Fruit fly (Drosophila melanogaster) whole organism, larva: ENCODE measurements around the gene Wnt4.

Experiments used
- noc ChIP-seq: fragments of 200-800 bp; sonication (Bioruptor generic); optimal IDR thresholded peaks from 3 replicates; lab custom pipeline; 2019; ENCODE audit warnings: missing biosample characterization, mild to moderate bottlenecking, missing genetic modification characterization, moderate library complexity

The Wnt4 gene

DNA sequence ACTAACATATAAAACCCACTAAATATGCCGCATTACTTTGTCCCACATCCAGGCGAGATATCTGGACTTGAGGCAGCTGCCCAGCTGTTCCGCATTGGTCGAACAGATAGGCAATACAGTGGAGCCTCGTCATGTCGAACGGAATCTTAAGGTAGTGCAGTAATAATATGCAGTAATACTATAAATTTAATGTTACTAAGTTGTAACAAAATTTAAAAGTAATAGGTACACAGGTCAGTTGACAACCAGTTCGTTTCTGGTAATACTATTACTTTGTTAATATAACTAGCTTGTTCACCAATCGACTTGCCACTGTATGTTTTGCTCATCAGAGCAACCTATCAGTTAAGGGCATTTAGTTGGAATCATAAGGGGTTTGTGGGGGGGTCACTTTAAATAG is 18.0 kb upstream of the Wnt4 start:
- no peak for TF ChIP-seq noc (tag; lab: Kevin White, UChicago)

DNA sequence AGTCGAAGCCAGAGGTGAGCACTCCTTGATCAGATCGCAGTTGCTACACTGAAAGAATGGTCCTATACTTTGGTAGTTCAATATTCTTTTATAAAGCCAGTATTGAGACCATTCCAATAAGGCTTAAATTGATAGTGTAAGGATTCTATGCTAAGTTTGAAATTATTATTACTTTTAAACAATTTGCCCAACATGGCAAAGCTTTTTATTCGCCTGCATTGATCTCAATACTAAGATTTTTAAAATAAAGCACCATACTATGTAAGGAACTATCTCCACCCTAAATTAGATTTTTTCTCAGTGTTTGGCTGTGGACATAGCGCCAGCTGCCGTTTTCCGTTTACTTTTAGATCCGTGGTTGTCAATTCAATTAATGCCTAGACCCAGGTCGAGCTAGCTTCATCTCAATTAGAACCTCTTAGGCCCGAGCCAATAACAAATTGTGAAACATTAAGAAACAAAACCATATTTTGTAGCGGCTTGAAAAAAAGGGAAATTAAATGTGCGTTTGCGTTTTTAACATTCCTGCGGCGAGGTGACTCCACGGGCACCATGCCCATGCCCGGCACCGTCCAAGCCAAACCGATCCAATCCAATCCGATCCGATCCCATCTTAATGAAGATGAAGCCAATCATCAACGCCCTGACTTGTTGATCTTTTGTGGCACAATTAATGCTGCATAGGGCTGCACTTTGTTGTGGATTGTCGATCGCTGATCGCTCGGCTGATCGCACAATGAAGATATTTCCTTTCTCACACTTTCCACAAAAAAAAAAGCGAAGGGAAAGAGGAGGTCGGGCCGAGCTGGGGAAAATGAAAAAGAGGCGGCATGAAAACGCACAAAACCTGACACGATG is 16.7 kb upstream of the Wnt4 start:
- no peak for TF ChIP-seq noc (tag; lab: Kevin White, UChicago)

- no peak for TF ChIP-seq noc (tag; lab: Kevin White, UChicago)
These were observed 15.0 kb upstream of the Wnt4 start for dm6 chr2L:7291968-7292367.

- no peak for TF ChIP-seq noc (tag; lab: Kevin White, UChicago)
These were observed 13.6 kb upstream of the Wnt4 start for dm6 chr2L:7290577-7290976.

DNA sequence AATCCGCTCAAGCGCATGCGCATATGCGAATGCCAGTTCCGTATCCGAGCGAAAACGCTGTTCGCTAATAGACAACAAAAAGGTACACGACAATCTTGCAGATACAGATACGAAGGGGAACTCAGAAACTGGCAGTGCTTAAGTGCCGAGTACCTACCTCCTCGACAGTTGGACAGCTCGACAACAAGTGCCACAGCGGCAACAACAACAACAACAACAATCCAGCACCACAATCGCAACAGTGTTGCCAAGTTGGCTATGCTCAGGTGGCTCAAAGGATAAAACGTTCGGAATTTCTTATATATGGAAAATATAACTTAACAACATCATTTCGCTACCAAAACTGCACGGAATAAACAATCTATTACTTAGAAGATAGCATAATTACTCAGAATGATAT is 12.9 kb upstream of the Wnt4 start:
- no peak for TF ChIP-seq noc (tag; lab: Kevin White, UChicago)

dm6 chr2L:7285862-7286261 is 8.9 kb upstream of the Wnt4 start:
- peak; percentile 52 for TF ChIP-seq noc (tag; lab: Kevin White, UChicago)

- peak; percentile 33 for TF ChIP-seq noc (tag; lab: Kevin White, UChicago)
These were observed 7.8 kb upstream of the Wnt4 start for dm6 chr2L:7284791-7285190.

DNA sequence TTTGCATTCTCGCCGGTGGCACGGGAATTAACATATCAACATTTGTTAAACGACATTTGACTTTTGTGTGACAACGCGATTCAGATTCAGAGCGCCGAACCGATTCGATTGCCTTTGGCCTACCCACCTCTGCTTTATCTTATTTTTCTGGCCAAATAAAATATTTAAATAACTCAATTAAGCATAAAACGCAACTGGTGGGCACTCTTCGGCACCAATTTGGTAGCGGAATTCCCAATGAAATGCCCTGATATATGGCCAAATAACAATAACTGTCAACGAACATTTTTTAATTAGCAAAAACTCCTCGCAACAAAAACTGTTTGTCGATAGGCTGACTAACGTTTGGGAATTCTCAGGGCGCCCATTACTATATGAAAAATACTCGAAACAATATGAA is 7.2 kb upstream of the Wnt4 start:
- TF ChIP-seq noc (tag; lab: Kevin White, UChicago): no peak

DNA sequence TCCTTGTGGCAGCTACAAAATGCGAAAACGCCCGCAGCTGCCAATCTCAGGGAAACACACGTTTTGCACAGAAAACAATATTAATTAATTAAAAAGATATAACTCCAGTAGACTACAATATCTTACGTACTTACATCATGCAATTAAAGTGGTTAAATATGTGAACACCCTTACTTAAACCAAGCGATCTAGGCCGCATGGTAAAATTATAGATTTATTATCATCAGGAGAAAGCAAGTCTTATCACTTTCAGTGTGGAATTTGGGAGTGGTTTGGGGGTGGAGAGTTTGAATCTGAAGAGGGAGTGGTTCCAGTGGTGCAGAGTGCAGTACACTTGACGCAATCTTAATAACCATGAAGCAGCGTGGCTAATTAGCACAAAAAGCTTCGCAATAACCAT is 5.2 kb upstream of the Wnt4 start:
- no peak for TF ChIP-seq noc (tag; lab: Kevin White, UChicago)

DNA sequence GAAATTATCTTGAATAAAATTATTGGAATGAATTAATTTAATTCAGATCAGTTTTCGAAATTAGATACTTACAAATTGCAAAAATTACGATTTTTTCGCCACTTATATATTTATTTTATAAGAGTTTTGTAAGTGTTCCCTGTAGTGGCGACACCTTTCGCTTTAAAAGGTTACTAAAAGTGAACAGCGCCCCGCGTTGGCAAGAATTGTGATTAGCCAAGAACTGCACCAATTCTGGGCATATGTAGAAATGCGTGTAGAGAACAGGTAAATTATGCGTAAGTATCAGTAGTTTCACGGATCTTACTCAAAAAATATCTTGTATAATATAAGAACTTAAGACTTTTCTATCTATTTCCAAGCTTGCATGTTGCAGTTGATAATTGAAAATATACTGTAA is 4.5 kb upstream of the Wnt4 start:
- TF ChIP-seq noc (tag; lab: Kevin White, UChicago): no peak

dm6 chr2L:7277562-7278255 is 738 bp upstream of the Wnt4 start:
- no peak for TF ChIP-seq noc (tag; lab: Kevin White, UChicago)

dm6 chr2L:7272452-7272851 is 4.5 kb downstream of the Wnt4 start:
- no peak for TF ChIP-seq noc (tag; lab: Kevin White, UChicago)

DNA sequence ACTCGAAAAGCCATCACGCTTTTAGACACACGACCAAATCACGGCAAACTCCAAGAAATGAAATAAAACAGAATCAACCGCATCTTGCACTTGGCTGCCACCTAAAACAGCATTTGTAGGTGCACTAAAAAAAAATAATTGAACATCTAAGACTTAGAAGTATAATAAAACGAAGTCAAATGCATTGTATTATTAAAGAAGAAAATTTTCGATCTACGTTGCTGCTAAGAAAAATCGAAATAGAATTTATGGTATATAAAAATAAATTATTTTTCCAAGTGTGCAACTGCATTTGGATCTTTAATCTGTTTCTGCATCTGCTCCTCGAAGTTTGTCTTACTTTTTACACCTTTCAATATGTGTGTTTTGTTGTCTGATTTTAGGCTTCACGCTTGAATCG is 6.7 kb downstream of the Wnt4 start:
- TF ChIP-seq noc (tag; lab: Kevin White, UChicago): no peak

DNA sequence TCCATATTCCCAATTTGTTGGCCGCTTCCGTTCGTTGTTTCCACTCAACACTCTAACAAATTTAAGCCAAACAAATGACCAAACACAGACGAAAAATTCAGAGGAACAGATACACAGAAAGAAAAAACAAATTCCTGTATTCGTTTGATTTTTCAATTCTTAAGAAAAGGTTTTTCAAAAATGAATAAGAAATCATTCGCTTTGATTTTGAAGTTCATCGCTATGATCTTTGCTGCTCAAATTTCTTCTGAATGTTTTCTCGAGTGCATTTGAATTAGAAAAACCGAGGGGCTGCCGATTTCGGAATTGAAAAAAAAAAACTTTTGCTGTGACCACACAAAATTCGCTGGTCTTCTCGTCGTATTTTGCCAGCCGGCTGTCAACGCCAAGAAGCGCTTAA is 11.0 kb downstream of the Wnt4 start:
- no peak for TF ChIP-seq noc (tag; lab: Kevin White, UChicago)

DNA sequence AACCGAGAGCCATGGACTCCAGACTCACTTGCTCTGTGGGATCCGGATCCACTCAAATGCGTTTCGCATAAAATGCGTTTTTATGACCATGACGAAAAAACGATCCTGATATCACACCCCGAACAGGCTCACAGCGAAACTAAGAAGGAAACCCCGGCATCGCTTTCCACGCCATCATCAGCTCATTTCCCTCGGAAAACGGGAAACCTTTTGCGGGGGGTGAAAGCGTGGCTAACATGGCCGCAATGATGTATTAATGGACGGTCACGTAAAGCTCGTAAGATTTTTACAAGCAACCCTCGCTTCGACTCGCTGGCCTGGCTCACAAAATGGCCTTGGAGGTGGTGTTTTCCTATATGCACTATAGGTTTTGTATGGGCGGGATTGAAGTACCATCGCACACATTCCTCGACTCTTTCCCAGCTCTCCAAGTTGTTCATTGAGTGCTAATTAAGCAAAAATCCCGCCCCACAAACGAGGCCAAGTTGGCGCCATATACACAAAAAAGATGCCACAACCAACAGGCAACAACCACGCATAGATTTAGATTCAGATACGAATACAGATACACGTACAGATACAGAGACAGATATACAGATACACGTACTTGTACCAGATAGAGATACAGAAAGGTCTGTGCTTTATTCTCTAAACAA is 12.0 kb downstream of the Wnt4 start:
- no peak for TF ChIP-seq noc (tag; lab: Kevin White, UChicago)

DNA sequence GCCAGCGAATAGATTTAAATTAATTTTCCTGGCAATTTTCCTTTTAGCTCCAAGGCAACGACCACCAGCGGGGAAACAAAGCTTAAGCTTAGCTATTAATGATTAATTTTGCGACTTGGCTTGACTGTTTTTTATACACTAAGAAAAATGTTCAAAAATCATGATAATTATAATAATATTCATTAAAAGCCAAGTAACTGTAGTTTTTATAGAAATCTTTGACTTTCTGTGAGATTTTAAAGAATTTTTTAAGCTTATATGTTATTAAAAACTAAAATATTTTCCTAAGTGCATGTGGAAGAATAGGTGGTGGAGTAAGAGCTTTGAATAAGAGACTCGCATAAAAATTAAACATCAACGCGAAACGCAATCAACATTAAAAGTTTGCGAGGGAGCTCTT is 12.6 kb downstream of the Wnt4 start:
- TF ChIP-seq noc (tag; lab: Kevin White, UChicago): no peak
